Fruit fly (Drosophila melanogaster): ENCODE measurements around the gene CG4615.

- TF ChIP-seq CTCF (optimal IDR thresholded peaks at IDR 0.05) (no peak), CG8478 (optimal IDR thresholded peaks at IDR 0.05) (no peak)
Observed at dm6 chrX:7094169-7094568, 7.9 kb downstream of the CG4615 start.

Data from S2 (cell line).